Worm (Caenorhabditis elegans) whole organism, L2 larva: ENCODE measurements around the gene srx-12.

ENCODE experiments used
- C34F6.9 ChIP-seq: fragments of 150-350 bp; optimal IDR thresholded peaks from 2 replicates; lab custom pipeline; 2014; ENCODE audit warnings: missing biosample characterization, missing genetic modification characterization
- F13H6.1 ChIP-seq: sonication (generic microtip); optimal IDR thresholded peaks from 2 replicates; lab custom pipeline; 2016; ENCODE audit warnings: missing genetic modification characterization, missing compliant biosample characterization
- R02D3.7 ChIP-seq: fragments of 150-350 bp; optimal IDR thresholded peaks from 2 replicates; lab custom pipeline; 2014; ENCODE audit warnings: missing biosample characterization, missing genetic modification characterization
- alr-1 ChIP-seq: fragments of 150-350 bp; optimal IDR thresholded peaks from 2 replicates; lab custom pipeline; 2014; ENCODE audit warnings: missing biosample characterization, missing genetic modification characterization
- aly-2 ChIP-seq: fragments of 150-350 bp; optimal IDR thresholded peaks from 2 replicates; lab custom pipeline; 2014; ENCODE audit warnings: missing biosample characterization, missing genetic modification characterization
- blmp-1 ChIP-seq: sonication (generic microtip); optimal IDR thresholded peaks from 2 replicates; lab custom pipeline; 2017; ENCODE audit warnings: missing genetic modification characterization, mild to moderate bottlenecking, missing compliant biosample characterization, antibody characterized with exemption, moderate library complexity; ENCODE audit not compliant: insufficient read depth
- ceh-16 ChIP-seq: fragments of 150-350 bp; optimal IDR thresholded peaks from 2 replicates; lab custom pipeline; 2014; ENCODE audit warnings: missing biosample characterization, missing genetic modification characterization
- ceh-82 ChIP-seq: fragments of 150-350 bp; optimal IDR thresholded peaks from 2 replicates; lab custom pipeline; 2014; ENCODE audit warnings: missing biosample characterization, missing genetic modification characterization
- crh-2 ChIP-seq: sonication (generic microtip); optimal IDR thresholded peaks from 2 replicates; lab custom pipeline; 2017; ENCODE audit warnings: missing biosample characterization, missing genetic modification characterization
- dmd-4 ChIP-seq: sonication (generic microtip); optimal IDR thresholded peaks from 2 replicates; lab custom pipeline; 2017; ENCODE audit warnings: missing biosample characterization, missing genetic modification characterization
- egl-27 ChIP-seq: sonication (generic microtip); optimal IDR thresholded peaks from 3 replicates; lab custom pipeline; 2017; ENCODE audit warnings: missing biosample characterization, missing genetic modification reagents, missing genetic modification characterization
- elt-1 ChIP-seq: fragments of 150-350 bp; optimal IDR thresholded peaks from 2 replicates; lab custom pipeline; 2014; ENCODE audit warnings: missing biosample characterization, missing genetic modification characterization
- elt-3 ChIP-seq: sonication (generic microtip); optimal IDR thresholded peaks from 2 replicates; lab custom pipeline; 2017; ENCODE audit warnings: missing biosample characterization, missing genetic modification characterization
- lin-11 ChIP-seq: fragments of 150-350 bp; sonication (generic microtip); optimal IDR thresholded peaks from 2 replicates; lab custom pipeline; 2014; ENCODE audit warnings: missing biosample characterization, missing genetic modification characterization, inconsistent platforms, mixed read lengths
- lin-39 ChIP-seq: fragments of 150-350 bp; optimal IDR thresholded peaks from 2 replicates; lab custom pipeline; 2014; ENCODE audit warnings: missing biosample characterization, missing genetic modification reagents, missing genetic modification characterization
- lsy-2 ChIP-seq, 2 experiments: fragments of 150-350 bp in 1 of 2; sonication (generic microtip) in 1 of 2; optimal IDR thresholded peaks; 2 replicates each; lab custom pipeline; 2014 to 2017; ENCODE audit warnings: missing biosample characterization in 2 of 2, missing genetic modification characterization in 2 of 2
- mab-5 ChIP-seq: fragments of 150-350 bp; optimal IDR thresholded peaks from 2 replicates; lab custom pipeline; 2014; ENCODE audit warnings: missing biosample characterization, missing genetic modification characterization
- mbf-1 ChIP-seq: sonication (generic microtip); optimal IDR thresholded peaks from 2 replicates; lab custom pipeline; 2017; ENCODE audit warnings: missing biosample characterization, missing genetic modification characterization
- mdl-1 ChIP-seq, 2 experiments: fragments of 150-350 bp in 1 of 2; sonication (generic microtip) in 1 of 2; optimal IDR thresholded peaks; 2 replicates each; lab custom pipeline; 2017; ENCODE audit warnings: missing biosample characterization in 2 of 2, missing genetic modification characterization in 2 of 2
- nhr-10 ChIP-seq: sonication (generic microtip); optimal IDR thresholded peaks from 2 replicates; lab custom pipeline; 2017; ENCODE audit warnings: missing biosample characterization, missing genetic modification characterization
- nhr-11 ChIP-seq: fragments of 150-350 bp; optimal IDR thresholded peaks from 2 replicates; lab custom pipeline; 2014; ENCODE audit warnings: missing biosample characterization, missing genetic modification characterization
- nhr-129 ChIP-seq: fragments of 150-350 bp; optimal IDR thresholded peaks from 2 replicates; lab custom pipeline; 2014; ENCODE audit warnings: missing biosample characterization, missing genetic modification characterization
- nhr-23 ChIP-seq: fragments of 150-350 bp; optimal IDR thresholded peaks from 2 replicates; lab custom pipeline; 2014; ENCODE audit warnings: missing biosample characterization, missing genetic modification reagents, missing genetic modification characterization
- nhr-237 ChIP-seq: fragments of 150-350 bp; optimal IDR thresholded peaks from 2 replicates; lab custom pipeline; 2014; ENCODE audit warnings: missing biosample characterization, missing genetic modification characterization
- nhr-25 ChIP-seq: fragments of 150-350 bp; sonication (generic microtip); optimal IDR thresholded peaks from 3 replicates; lab custom pipeline; 2014; ENCODE audit warnings: missing biosample characterization, missing genetic modification characterization
- peb-1 ChIP-seq: fragments of 150-350 bp; optimal IDR thresholded peaks from 2 replicates; lab custom pipeline; 2014; ENCODE audit warnings: missing biosample characterization, missing genetic modification characterization
- sem-4 ChIP-seq: fragments of 150-350 bp; optimal IDR thresholded peaks from 2 replicates; lab custom pipeline; 2014; ENCODE audit warnings: missing biosample characterization, missing genetic modification reagents, missing genetic modification characterization
- skn-1 ChIP-seq: sonication (generic microtip); optimal IDR thresholded peaks from 2 replicates; lab custom pipeline; 2017; ENCODE audit warnings: missing biosample characterization, missing genetic modification characterization
- sma-9 ChIP-seq, 2 experiments: fragments of 150-350 bp in 1 of 2; sonication (generic microtip) in 1 of 2; optimal IDR thresholded peaks; 2 replicates each; lab custom pipeline; 2014 to 2016; ENCODE audit warnings: missing genetic modification characterization in 2 of 2, mild to moderate bottlenecking in 1 of 2, missing biosample characterization in 1 of 2, missing compliant biosample characterization in 1 of 2, missing genetic modification reagents in 1 of 2, moderate library complexity in 1 of 2
- unc-39 ChIP-seq: fragments of 150-350 bp; optimal IDR thresholded peaks from 2 replicates; lab custom pipeline; 2014; ENCODE audit warnings: missing biosample characterization, missing genetic modification characterization
- unc-55 ChIP-seq: fragments of 150-350 bp; sonication (generic microtip); optimal IDR thresholded peaks from 3 replicates; lab custom pipeline; 2014; ENCODE audit warnings: missing biosample characterization, missing genetic modification reagents, missing genetic modification characterization
- unc-62 ChIP-seq: fragments of 150-350 bp; optimal IDR thresholded peaks from 2 replicates; lab custom pipeline; 2014; ENCODE audit warnings: missing biosample characterization, missing genetic modification reagents, missing genetic modification characterization
- zag-1 ChIP-seq: fragments of 150-350 bp; optimal IDR thresholded peaks from 2 replicates; lab custom pipeline; 2014; ENCODE audit warnings: missing biosample characterization, missing genetic modification characterization
- ztf-4 ChIP-seq: fragments of 150-350 bp; optimal IDR thresholded peaks from 2 replicates; lab custom pipeline; 2014; ENCODE audit warnings: missing biosample characterization, missing genetic modification characterization

Gene srx-12

ce11 chrIV:1012447-1012846 is 33.3 kb upstream of the srx-12 start, which contains the start of gene rbm-39 (continued):
- TF ChIP-seq nhr-11 = no peak
- TF ChIP-seq ztf-4 (tag; lab: Kevin White, UChicago) = peak; percentile 20
- peak; percentile 68 for TF ChIP-seq nhr-25 (tag; lab: Kevin White, UChicago)
- TF ChIP-seq dmd-4 = no peak
- TF ChIP-seq peb-1 (tag; lab: Kevin White, UChicago) = no peak
- TF ChIP-seq sma-9 (GFP tag; optimal IDR thresholded peaks at IDR 0.05; lab: Kevin White, UChicago) = no peak
- TF ChIP-seq sma-9 (tag; optimal IDR thresholded peaks at IDR 0.05; lab: Kevin White, UChicago) = no peak
- TF ChIP-seq lin-39 (tag; lab: Kevin White, UChicago) = no peak
- peak; percentile 82 for TF ChIP-seq lin-11 (tag; lab: Kevin White, UChicago)
- TF ChIP-seq, all 48 proteins: peak for 25

ce11 chrIV:1013233-1013798 is 32.5 kb upstream of the srx-12 start:
- TF ChIP-seq nhr-11 (no peak), unc-55 (GFP tag; lab: Kevin White, UChicago) (no peak), lsy-2 (tag; optimal IDR thresholded peaks at IDR 0.05; lab: Kevin White, UChicago) (no peak), C34F6.9 (tag; lab: Kevin White, UChicago) (no peak), nhr-23 (tag; lab: Kevin White, UChicago) (no peak), ceh-16 (tag; lab: Kevin White, UChicago) (no peak), skn-1 (tag; lab: Kevin White, UChicago) (no peak), mdl-1 (tag; optimal IDR thresholded peaks at IDR 0.05; lab: Kevin White, UChicago) (no peak), R02D3.7 (tag; lab: Kevin White, UChicago) (no peak), blmp-1 (no peak), mbf-1 (tag; lab: Kevin White, UChicago) (no peak), egl-27 (tag; lab: Kevin White, UChicago) (no peak)

- TF ChIP-seq nhr-237 (tag; lab: Kevin White, UChicago) (no peak), crh-2 (tag; lab: Kevin White, UChicago) (no peak), skn-1 (tag; lab: Kevin White, UChicago) (no peak), F13H6.1 (tag; lab: Kevin White, UChicago) (no peak), peb-1 (tag; lab: Kevin White, UChicago) (no peak), nhr-23 (tag; lab: Kevin White, UChicago) (no peak), unc-62 (GFP tag; lab: Kevin White, UChicago) (no peak), nhr-10 (tag; lab: Kevin White, UChicago) (no peak), mab-5 (tag; lab: Kevin White, UChicago) (no peak), C34F6.9 (tag; lab: Kevin White, UChicago) (no peak)
- TF ChIP-seq, all 48 proteins: peak for 0
Measured at ce11 chrIV:1015430-1015829, 30.4 kb upstream of the srx-12 start.

- TF ChIP-seq alr-1 (tag; lab: Kevin White, UChicago) = no peak
- TF ChIP-seq unc-55 (GFP tag; lab: Kevin White, UChicago) = no peak
- TF ChIP-seq F13H6.1 (tag; lab: Kevin White, UChicago) = no peak
- no peak for TF ChIP-seq elt-3 (tag; lab: Kevin White, UChicago)
- TF ChIP-seq zag-1 (tag; lab: Kevin White, UChicago) = no peak
- no peak for TF ChIP-seq crh-2 (tag; lab: Kevin White, UChicago)
- TF ChIP-seq lsy-2 (tag; optimal IDR thresholded peaks at IDR 0.05; lab: Kevin White, UChicago) = no peak
- no peak for TF ChIP-seq nhr-10 (tag; lab: Kevin White, UChicago)
- no peak for TF ChIP-seq sem-4 (tag; lab: Kevin White, UChicago)
- no peak for TF ChIP-seq R02D3.7 (tag; lab: Kevin White, UChicago)
- no peak for TF ChIP-seq aly-2 (tag; lab: Kevin White, UChicago)
- no peak for TF ChIP-seq lin-11 (tag; lab: Kevin White, UChicago)
- no peak for TF ChIP-seq C34F6.9 (tag; lab: Kevin White, UChicago)
- TF ChIP-seq mbf-1 (tag; lab: Kevin White, UChicago) = no peak
- TF ChIP-seq sma-9 (GFP tag; optimal IDR thresholded peaks at IDR 0.05; lab: Kevin White, UChicago) = no peak
- TF ChIP-seq sma-9 (tag; optimal IDR thresholded peaks at IDR 0.05; lab: Kevin White, UChicago) = no peak
Measured at ce11 chrIV:1019801-1020200, 26.0 kb upstream of the srx-12 start.

- TF ChIP-seq unc-39 (no peak), elt-1 (tag; lab: Kevin White, UChicago) (no peak), nhr-237 (tag; lab: Kevin White, UChicago) (no peak), ceh-16 (tag; lab: Kevin White, UChicago) (no peak), alr-1 (tag; lab: Kevin White, UChicago) (no peak), lsy-2 (tag; optimal IDR thresholded peaks at IDR 0.05; lab: Kevin White, UChicago) (no peak), sem-4 (tag; lab: Kevin White, UChicago) (no peak), mdl-1 (tag; optimal IDR thresholded peaks at IDR 0.05; lab: Kevin White, UChicago) (no peak), unc-55 (GFP tag; lab: Kevin White, UChicago) (no peak), mab-5 (tag; lab: Kevin White, UChicago) (no peak), nhr-11 (no peak), nhr-129 (tag; lab: Kevin White, UChicago) (no peak), ceh-82 (no peak)
Measured at ce11 chrIV:1029939-1030338, 15.8 kb upstream of the srx-12 start, which contains the start of gene abhd-14. TSS of gene abhd-14 (minus strand) at chrIV:1030039.
